Fruit fly (Drosophila melanogaster): ENCODE measurements around the gene grn.

grn gene

dm6 chr3R:8113833-8114673 is 67.2 kb downstream of the grn start (continued):
- TF ChIP-seq CG7745 (tag; optimal IDR thresholded peaks at IDR 0.05) (no peak), CG3281 (GFP tag; optimal IDR thresholded peaks at IDR 0.05) (peak; percentile 89), CG31365 (tag; optimal IDR thresholded peaks at IDR 0.05) (peak; percentile 21), CG15601 (tag; optimal IDR thresholded peaks at IDR 0.05) (peak; percentile 54), CG32532 (GFP tag; IDR thresholded peaks at IDR 0.05) (peak; percentile 82), CG16813 (GFP tag; IDR thresholded peaks at IDR 0.05; ENCODE audit: partially characterized antibody) (no peak), stc (GFP tag; IDR thresholded peaks at IDR 0.05) (peak; percentile 85), pzg (GFP tag; optimal IDR thresholded peaks at IDR 0.05) (no peak), Dek (tag; optimal IDR thresholded peaks at IDR 0.05) (peak; percentile 76), Neu2 (GFP tag; optimal IDR thresholded peaks at IDR 0.05; ENCODE audit: borderline replicate concordance) (peak; percentile 64), bigmax (GFP tag; optimal IDR thresholded peaks at IDR 0.05) (no peak), CG2129 (GFP tag; IDR thresholded peaks at IDR 0.05; ENCODE audit: partially characterized antibody) (no peak), pb (GFP tag; optimal IDR thresholded peaks at IDR 0.05) (peak; percentile 85), CG10543 (GFP tag; optimal IDR thresholded peaks at IDR 0.05) (peak; percentile 72), CG15073 (GFP tag; optimal IDR thresholded peaks at IDR 0.05) (no peak), CG32767 (GFP tag; IDR thresholded peaks at IDR 0.05) (peak; percentile 60), Rfx (GFP tag; IDR thresholded peaks at IDR 0.05) (peak; percentile 81), CG6654 (GFP tag; optimal IDR thresholded peaks at IDR 0.05) (peak; percentile 48), dysf (GFP tag; IDR thresholded peaks at IDR 0.05) (peak; percentile 86), NfI (GFP tag; optimal IDR thresholded peaks at IDR 0.05) (peak; percentile 76), CG16779 (GFP tag; IDR thresholded peaks at IDR 0.05) (peak; percentile 45; the same call in 1 of the 2 replicates), fu2 (GFP tag; optimal IDR thresholded peaks at IDR 0.05) (peak; percentile 67), CG33557 (GFP tag; optimal IDR thresholded peaks at IDR 0.05) (peak; percentile 13), Hmx (GFP tag; optimal IDR thresholded peaks at IDR 0.05) (peak; percentile 49), CG31388 (GFP tag; optimal IDR thresholded peaks at IDR 0.05) (peak; percentile 72), Hr3 (GFP tag; optimal IDR thresholded peaks at IDR 0.05) (peak; percentile 66), CG4854 (GFP tag; optimal IDR thresholded peaks at IDR 0.05) (peak; percentile 59), ase (GFP tag; IDR thresholded peaks at IDR 0.05) (peak; percentile 71; the same call in 2 of the 3 replicates), CG43689 (GFP tag; IDR thresholded peaks at IDR 0.05) (peak; percentile 35; the same call in 1 of the 2 replicates), CG18011 (GFP tag; optimal IDR thresholded peaks at IDR 0.05) (peak; percentile 57), CG11504 (tag; optimal IDR thresholded peaks at IDR 0.05) (peak; percentile 88), crc (GFP tag; optimal IDR thresholded peaks at IDR 0.05) (peak; percentile 69), danr (GFP tag; IDR thresholded peaks at IDR 0.05) (0 out of 2 replicates have a peak, but pooled peaks have one; percentile 40), kay (GFP tag; optimal IDR thresholded peaks at IDR 0.05) (peak; percentile 94), oc (tag; optimal IDR thresholded peaks at IDR 0.05) (peak; percentile 78), CG13894 (tag; optimal IDR thresholded peaks at IDR 0.05) (peak; percentile 63), nerfin-2 (GFP tag; IDR thresholded peaks at IDR 0.05; ENCODE audit: partially characterized antibody) (no peak), gro (GFP tag; optimal IDR thresholded peaks at IDR 0.05) (peak; percentile 94), slou (GFP tag; optimal IDR thresholded peaks at IDR 0.05) (peak; percentile 37), Sox100B (GFP tag; optimal IDR thresholded peaks at IDR 0.05) (peak; percentile 77), CG14710 (tag; optimal IDR thresholded peaks at IDR 0.05) (peak; percentile 77), CG1602 (GFP tag; optimal IDR thresholded peaks at IDR 0.05) (peak; percentile 53), sug (tag; optimal IDR thresholded peaks at IDR 0.05) (peak; percentile 53), Asciz (GFP tag; optimal IDR thresholded peaks at IDR 0.05) (peak; percentile 87), CG12071 (GFP tag; optimal IDR thresholded peaks at IDR 0.05) (peak; percentile 55), Optix (GFP tag; IDR thresholded peaks at IDR 0.05) (peak; percentile 82), btn (GFP tag; optimal IDR thresholded peaks at IDR 0.05) (peak; percentile 50), D19B (GFP tag; optimal IDR thresholded peaks at IDR 0.05) (peak; percentile 59)

Data from whole organism, embryonic.